Worm (Caenorhabditis elegans) whole organism, young adult: ENCODE results near the gene srx-114.

ENCODE experiments used
- B0261.1 ChIP-seq: sonication (generic microtip); optimal IDR thresholded peaks from 2 replicates; lab custom pipeline; 2016; ENCODE audit warnings: mild to moderate bottlenecking, missing genetic modification characterization, moderate library complexity, missing compliant biosample characterization
- C06A6.2 ChIP-seq: fragments of 200-800 bp; sonication (Bioruptor generic); conservative IDR thresholded peaks from 2 replicates; pipeline ENCODE4 v1.3.6; 2022; ENCODE audit warnings: missing genetic modification characterization, missing compliant biosample characterization
- F22D6.2 ChIP-seq: sonication (generic microtip); optimal IDR thresholded peaks from 2 replicates; lab custom pipeline; 2016; ENCODE audit warnings: mild to moderate bottlenecking, missing genetic modification characterization, missing compliant biosample characterization
- F39B2.1 ChIP-seq: fragments of 200-800 bp; sonication (Bioruptor generic); IDR thresholded peaks from 2 replicates; pipeline ENCODE4 v1.3.6; 2022; ENCODE audit warnings: missing genetic modification reagents, missing genetic modification characterization, missing compliant biosample characterization
- F55B11.4 ChIP-seq: sonication (generic microtip); optimal IDR thresholded peaks from 2 replicates; lab custom pipeline; 2016; ENCODE audit warnings: missing compliant biosample characterization, missing genetic modification characterization, borderline replicate concordance; ENCODE audit not compliant: insufficient read depth
- K11D2.4 ChIP-seq: fragments of 200-800 bp; sonication (Bioruptor generic); IDR thresholded peaks from 2 replicates; pipeline ENCODE4 v1.3.6; 2022; ENCODE audit warnings: missing genetic modification reagents, missing genetic modification characterization, missing compliant biosample characterization
- Y53F4B.3 ChIP-seq: fragments of 200-800 bp; sonication (Bioruptor generic); IDR thresholded peaks from 2 replicates; pipeline ENCODE4 v1.3.6; 2022; ENCODE audit warnings: missing genetic modification reagents, missing genetic modification characterization, missing compliant biosample characterization
- Y56A3A.18 ChIP-seq: fragments of 200-800 bp; sonication (Bioruptor generic); IDR thresholded peaks from 2 replicates; pipeline ENCODE4 v1.3.6; 2022; ENCODE audit warnings: missing genetic modification reagents, missing genetic modification characterization, missing compliant biosample characterization
- Y79H2A.3 ChIP-seq: fragments of 200-800 bp; sonication (Bioruptor generic); conservative IDR thresholded peaks from 2 replicates; pipeline ENCODE4 v1.3.6; 2022; ENCODE audit warnings: missing genetic modification reagents, missing genetic modification characterization, missing compliant biosample characterization
- ZK185.1 ChIP-seq: sonication (generic microtip); optimal IDR thresholded peaks from 2 replicates; lab custom pipeline; 2016; ENCODE audit warnings: mild to moderate bottlenecking, missing genetic modification characterization, missing compliant biosample characterization; ENCODE audit not compliant: poor library complexity, severe bottlenecking
- ama-1 ChIP-seq, 3 experiments: fragments of 150-350 bp in 1 of 3; sonication (generic microtip) in 2 of 3; optimal IDR thresholded peaks; 2 replicates each; lab custom pipeline; 2014 to 2018; ENCODE audit warnings: missing biosample characterization in 2 of 3, missing genetic modification characterization in 2 of 3, missing genetic modification reagents in 2 of 3
- atf-7 ChIP-seq: sonication (generic microtip); optimal IDR thresholded peaks from 2 replicates; lab custom pipeline; 2017; ENCODE audit warnings: mild to moderate bottlenecking, missing genetic modification characterization, missing compliant biosample characterization
- attf-6 ChIP-seq: fragments of 200-800 bp; sonication (Bioruptor generic); IDR thresholded peaks from 2 replicates; pipeline ENCODE4 v1.3.6; 2022; ENCODE audit warnings: missing genetic modification reagents, missing genetic modification characterization, missing compliant biosample characterization
- bed-2 ChIP-seq: fragments of 200-800 bp; sonication (Bioruptor generic); IDR thresholded peaks from 2 replicates; pipeline ENCODE4 v1.3.6; 2022; ENCODE audit warnings: missing genetic modification reagents, missing genetic modification characterization, missing compliant biosample characterization
- ccch-3 ChIP-seq: fragments of 200-800 bp; sonication (Bioruptor generic); optimal IDR thresholded peaks from 2 replicates; lab custom pipeline; 2018; ENCODE audit warnings: mild to moderate bottlenecking, missing genetic modification characterization, missing compliant biosample characterization
- ceh-40 ChIP-seq: fragments of 200-800 bp; sonication (Bioruptor generic); IDR thresholded peaks from 2 replicates; pipeline ENCODE4 v1.3.6; 2022; ENCODE audit warnings: missing genetic modification characterization, missing compliant biosample characterization
- ceh-91 ChIP-seq: fragments of 200-800 bp; sonication (Bioruptor generic); IDR thresholded peaks from 2 replicates; pipeline ENCODE4 v1.3.6; 2022; ENCODE audit warnings: missing genetic modification reagents, missing genetic modification characterization, missing compliant biosample characterization
- egl-18 ChIP-seq: fragments of 200-800 bp; sonication (Bioruptor generic); IDR thresholded peaks from 2 replicates; pipeline ENCODE4 v1.3.6; 2022; ENCODE audit warnings: missing genetic modification reagents, missing genetic modification characterization, missing compliant biosample characterization
- egl-44 ChIP-seq: fragments of 200-800 bp; sonication (Bioruptor generic); IDR thresholded peaks from 2 replicates; pipeline ENCODE4 v1.3.6; 2022; ENCODE audit warnings: missing genetic modification reagents, missing genetic modification characterization, missing compliant biosample characterization
- egrh-3 ChIP-seq: fragments of 200-800 bp; sonication (Bioruptor generic); IDR thresholded peaks from 2 replicates; pipeline ENCODE4 v1.3.6; 2022; ENCODE audit warnings: missing genetic modification reagents, missing genetic modification characterization, missing compliant biosample characterization
- ekl-4 ChIP-seq: fragments of 200-800 bp; sonication (Bioruptor generic); IDR thresholded peaks from 2 replicates; pipeline ENCODE4 v1.3.6; 2022; ENCODE audit warnings: missing genetic modification reagents, missing genetic modification characterization, missing compliant biosample characterization
- him-1 ChIP-seq: sonication (generic microtip); optimal IDR thresholded peaks from 2 replicates; lab custom pipeline; 2016; ENCODE audit warnings: missing genotype, missing genetic modification reagents, missing genetic modification characterization, missing compliant biosample characterization
- hlh-26 ChIP-seq: fragments of 200-800 bp; sonication (Bioruptor generic); conservative IDR thresholded peaks from 2 replicates; pipeline ENCODE4 v1.3.6; 2022; ENCODE audit warnings: missing genetic modification reagents, missing genetic modification characterization, missing compliant biosample characterization
- hmg-20 ChIP-seq: fragments of 200-800 bp; sonication (Bioruptor generic); IDR thresholded peaks from 2 replicates; pipeline ENCODE4 v1.3.6; 2022; ENCODE audit warnings: missing genetic modification reagents, missing genetic modification characterization, missing compliant biosample characterization
- let-526 ChIP-seq: fragments of 200-800 bp; sonication (Bioruptor generic); IDR thresholded peaks from 2 replicates; pipeline ENCODE4 v1.3.6; 2022; ENCODE audit warnings: missing genetic modification reagents, missing genetic modification characterization, missing compliant biosample characterization
- lin-35 ChIP-seq, 3 experiments: fragments of 150-350 bp in 2 of 3; sonication (generic microtip) in 1 of 3; optimal IDR thresholded peaks; 2 replicates each; lab custom pipeline; 2014 to 2018; ENCODE audit warnings: missing biosample characterization in 3 of 3, missing genetic modification characterization in 3 of 3, missing genetic modification reagents in 3 of 3
- lin-40 ChIP-seq: sonication (generic microtip); optimal IDR thresholded peaks from 2 replicates; lab custom pipeline; 2016; ENCODE audit warnings: missing genetic modification characterization, mild to moderate bottlenecking, missing compliant biosample characterization, missing genotype, missing genetic modification reagents
- lin-54 ChIP-seq: fragments of 200-800 bp; sonication (Bioruptor generic); optimal IDR thresholded peaks from 2 replicates; lab custom pipeline; 2018; ENCODE audit warnings: mild to moderate bottlenecking, missing genetic modification characterization, missing compliant biosample characterization
- lsy-27 ChIP-seq: sonication (generic microtip); optimal IDR thresholded peaks from 2 replicates; lab custom pipeline; 2017; ENCODE audit warnings: missing genetic modification characterization, mild to moderate bottlenecking, missing compliant biosample characterization, antibody characterized with exemption, missing genotype, borderline replicate concordance; ENCODE audit not compliant: insufficient read depth
- madf-10 ChIP-seq: sonication (generic microtip); optimal IDR thresholded peaks from 2 replicates; lab custom pipeline; 2016; ENCODE audit warnings: mild to moderate bottlenecking, missing genetic modification characterization, missing compliant biosample characterization
- madf-6 ChIP-seq: fragments of 200-800 bp; sonication (Bioruptor generic); IDR thresholded peaks from 2 replicates; pipeline ENCODE4 v1.3.6; 2022; ENCODE audit warnings: missing genetic modification reagents, missing genetic modification characterization, missing compliant biosample characterization
- madf-8 ChIP-seq: fragments of 200-800 bp; sonication (Bioruptor generic); conservative IDR thresholded peaks from 2 replicates; pipeline ENCODE4 v1.3.6; 2022; ENCODE audit warnings: missing genetic modification reagents, missing genetic modification characterization, missing compliant biosample characterization
- mes-4 ChIP-seq: sonication (generic microtip); optimal IDR thresholded peaks from 2 replicates; lab custom pipeline; 2016; ENCODE audit warnings: missing genotype, missing genetic modification characterization, missing compliant biosample characterization
- nhr-80 ChIP-seq: sonication (generic microtip); optimal IDR thresholded peaks from 2 replicates; lab custom pipeline; 2016; ENCODE audit warnings: missing genetic modification characterization, missing compliant biosample characterization
- pbrm-1 ChIP-seq: fragments of 200-800 bp; sonication (Bioruptor generic); IDR thresholded peaks from 2 replicates; pipeline ENCODE4 v1.3.6; 2022; ENCODE audit warnings: missing genetic modification reagents, missing genetic modification characterization, missing compliant biosample characterization
- pha-4 ChIP-seq: fragments of 150-350 bp; sonication (generic microtip); optimal IDR thresholded peaks from 2 replicates; lab custom pipeline; 2014; ENCODE audit warnings: missing biosample characterization, missing genetic modification reagents, missing genetic modification characterization
- rec-8 ChIP-seq, 2 experiments: sonication (generic microtip); optimal IDR thresholded peaks; 2 replicates each; lab custom pipeline; 2016; ENCODE audit warnings: mild to moderate bottlenecking in 2 of 2, missing genetic modification characterization in 2 of 2, missing genetic modification reagents in 2 of 2, missing genotype in 2 of 2, missing biosample characterization in 1 of 2, missing compliant biosample characterization in 1 of 2, moderate library complexity in 1 of 2
- snpc-1.3 ChIP-seq: sonication (generic microtip); optimal IDR thresholded peaks from 2 replicates; lab custom pipeline; 2017; ENCODE audit warnings: missing genetic modification characterization, mild to moderate bottlenecking, missing compliant biosample characterization, antibody characterized with exemption, moderate library complexity, missing genotype, missing genetic modification reagents; ENCODE audit not compliant: insufficient read depth
- snpc-4 ChIP-seq, 5 experiments: fragments of 150-350 bp in 1 of 5; sonication (generic microtip) in 4 of 5; optimal IDR thresholded peaks; 2 replicates each; lab custom pipeline; 2014 to 2018; ENCODE audit warnings: missing genetic modification characterization in 5 of 5, missing biosample characterization in 3 of 5, antibody characterized with exemption in 2 of 5, mild to moderate bottlenecking in 2 of 5, missing compliant biosample characterization in 2 of 5, missing genotype in 2 of 5, moderate library complexity in 2 of 5, missing genetic modification reagents in 1 of 5
- somi-1 ChIP-seq: fragments of 200-800 bp; sonication (Bioruptor generic); optimal IDR thresholded peaks from 2 replicates; lab custom pipeline; 2018; ENCODE audit warnings: mild to moderate bottlenecking, missing genetic modification characterization, missing compliant biosample characterization
- tbp1 ChIP-seq: fragments of 200-800 bp; sonication (Bioruptor generic); optimal IDR thresholded peaks from 2 replicates; lab custom pipeline; 2018; ENCODE audit warnings: mild to moderate bottlenecking, missing genetic modification characterization, missing compliant biosample characterization
- xnd-1 ChIP-seq: sonication (generic microtip); optimal IDR thresholded peaks from 2 replicates; lab custom pipeline; 2016; ENCODE audit warnings: missing genotype, missing genetic modification reagents, missing genetic modification characterization, missing compliant biosample characterization
- zfh-2 ChIP-seq: fragments of 200-800 bp; sonication (Bioruptor generic); conservative IDR thresholded peaks from 2 replicates; pipeline ENCODE4 v1.3.6; 2022; ENCODE audit warnings: missing genetic modification reagents, missing genetic modification characterization, missing compliant biosample characterization
- ztf-25 ChIP-seq: fragments of 200-800 bp; sonication (Bioruptor generic); IDR thresholded peaks from 2 replicates; pipeline ENCODE4 v1.3.6; 2022; ENCODE audit warnings: missing genetic modification reagents, missing genetic modification characterization, missing compliant biosample characterization

Gene srx-114

ce11 chrII:5473946-5474423 is 41.0 kb upstream of the srx-114 start, which contains the start of gene mrps-16 (continued):
- TF ChIP-seq madf-6 (GFP tag; lab: Robert Waterston, UW) (peak; percentile 83), mes-4 (tag; lab: Kevin White, UChicago) (no peak), madf-10 (tag; lab: Kevin White, UChicago) (no peak), ama-1 (optimal IDR thresholded peaks at IDR 0.05; lab: Kevin White, UChicago) (no peak), ama-1 (GFP tag; optimal IDR thresholded peaks at IDR 0.05; lab: Kevin White, UChicago) (no peak), madf-8 (GFP tag; lab: Robert Waterston, UW) (peak; percentile 43), let-526 (GFP tag; lab: Robert Waterston, UW) (no peak), ekl-4 (no peak), ceh-91 (0 out of 2 replicates have a peak, but pooled peaks have one; percentile 17), F39B2.1 (GFP tag; lab: Robert Waterston, UW) (no peak), egrh-3 (GFP tag; lab: Robert Waterston, UW) (no peak), somi-1 (GFP tag; lab: Kevin White, UChicago) (no peak), ccch-3 (GFP tag; lab: Kevin White, UChicago) (no peak), lin-40 (tag; lab: Kevin White, UChicago) (peak; percentile 23), lsy-27 (tag; lab: Kevin White, UChicago) (no peak), atf-7 (tag; lab: Kevin White, UChicago) (no peak), bed-2 (no peak), C06A6.2 (no peak), tbp1 (GFP tag; lab: Kevin White, UChicago) (peak; percentile 25), lin-35 (GFP tag; optimal IDR thresholded peaks at IDR 0.05; lab: Kevin White, UChicago) (peak in 2 of 3 experiments; percentile 27 to 91), nhr-80 (tag; lab: Kevin White, UChicago) (no peak), B0261.1 (tag; lab: Kevin White, UChicago) (no peak), Y79H2A.3 (GFP tag; lab: Robert Waterston, UW) (no peak), rec-8 (tag; optimal IDR thresholded peaks at IDR 0.05; lab: Kevin White, UChicago) (no peak), snpc-4 (GFP tag; optimal IDR thresholded peaks at IDR 0.05; lab: Kevin White, UChicago) (peak; percentile 17), snpc-4 (tag; optimal IDR thresholded peaks at IDR 0.05; lab: Kevin White, UChicago) (peak in 2 of 4 experiments; percentile 23 to 50), ceh-40 (GFP tag; lab: Robert Waterston, UW) (no peak), pbrm-1 (GFP tag; lab: Robert Waterston, UW) (0 out of 2 replicates have a peak, but pooled peaks have one; percentile 19), ZK185.1 (tag; lab: Kevin White, UChicago) (peak; percentile 54), hlh-26 (no peak), egl-18 (GFP tag; lab: Robert Waterston, UW) (no peak), egl-44 (GFP tag; lab: Robert Waterston, UW) (no peak), pha-4 (no peak), Y56A3A.18 (GFP tag; lab: Robert Waterston, UW) (no peak), lin-54 (GFP tag; lab: Kevin White, UChicago) (peak; percentile 87), ztf-25 (no peak), F22D6.2 (tag; lab: Kevin White, UChicago) (no peak), him-1 (tag; lab: Kevin White, UChicago) (no peak), K11D2.4 (GFP tag; lab: Robert Waterston, UW) (no peak), attf-6 (GFP tag; lab: Robert Waterston, UW) (no peak), Y53F4B.3 (GFP tag; lab: Robert Waterston, UW) (no peak), F55B11.4 (tag; lab: Kevin White, UChicago) (no peak), zfh-2 (GFP tag; lab: Robert Waterston, UW) (no peak), xnd-1 (tag; lab: Kevin White, UChicago) (peak; percentile 18), hmg-20 (GFP tag; lab: Robert Waterston, UW) (no peak), snpc-1.3 (tag; lab: Kevin White, UChicago) (peak; percentile 30)
